Worm (Caenorhabditis elegans): ENCODE results near the gene dnj-7.

- peak; percentile 6 for TF ChIP-seq him-1 (tag; optimal IDR thresholded peaks at IDR 0.05)
- no peak for TF ChIP-seq dao-5 (tag; optimal IDR thresholded peaks at IDR 0.05)
Observed at ce11 chrX:7230321-7230720, 36.0 kb downstream of the dnj-7 start.

Measured in whole organism, L4/young adult.